Fruit fly (Drosophila melanogaster): Measurements from ENCODE around the gene Gr93d.

Gr93d gene

dm6 chr3R:21874982-21875466 lies 28.6 kb upstream of the Gr93d start, which contains the start of gene CG6656:
Gene CG6656 (plus strand): TSS chr3R:21875293.
- no peak for TF ChIP-seq ovo (GFP tag; optimal IDR thresholded peaks at IDR 0.05)
- TF ChIP-seq bab1 (GFP tag; optimal IDR thresholded peaks at IDR 0.05), result peak; percentile 5
- peak; percentile 9 for TF ChIP-seq cic (GFP tag; optimal IDR thresholded peaks at IDR 0.05)
- TF ChIP-seq Crg-1 (GFP tag; optimal IDR thresholded peaks at IDR 0.05), result no peak
- no peak for TF ChIP-seq CG7101 (tag; optimal IDR thresholded peaks at IDR 0.05)
- peak; percentile 58 for TF ChIP-seq Hr96 (GFP tag; optimal IDR thresholded peaks at IDR 0.05)
- TF ChIP-seq tj (GFP tag; optimal IDR thresholded peaks at IDR 0.05), result no peak
- no peak for TF ChIP-seq CG1620 (GFP tag; optimal IDR thresholded peaks at IDR 0.05)
- TF ChIP-seq CG11617 (GFP tag; optimal IDR thresholded peaks at IDR 0.05), result peak; percentile 8
- TF ChIP-seq CG5204 (GFP tag; optimal IDR thresholded peaks at IDR 0.05), result no peak
- TF ChIP-seq CG12768 (GFP tag; optimal IDR thresholded peaks at IDR 0.05), result peak; percentile 22
- no peak for TF ChIP-seq Clk (GFP tag; optimal IDR thresholded peaks at IDR 0.05)
- no peak for TF ChIP-seq kay (GFP tag; ENCODE audit: borderline replicate concordance)
- TF ChIP-seq pad (GFP tag; optimal IDR thresholded peaks at IDR 0.05), result no peak
- peak; percentile 17 for TF ChIP-seq CG7045 (GFP tag; optimal IDR thresholded peaks at IDR 0.05)
- TF ChIP-seq toe (GFP tag; optimal IDR thresholded peaks at IDR 0.05), result no peak
- TF ChIP-seq cnc (optimal IDR thresholded peaks at IDR 0.05), result no peak
- peak; percentile 12 for TF ChIP-seq CG33017 (tag; optimal IDR thresholded peaks at IDR 0.05)
- TF ChIP-seq CG14711 (tag; optimal IDR thresholded peaks at IDR 0.05), result peak; percentile 28
- TF ChIP-seq Mnt (GFP tag; optimal IDR thresholded peaks at IDR 0.05), result peak; percentile 90

- TF ChIP-seq ovo (GFP tag; optimal IDR thresholded peaks at IDR 0.05) (no peak), kay (GFP tag; ENCODE audit: borderline replicate concordance) (peak; percentile 34)
Measured at dm6 chr3R:21873439-21873838, 27.0 kb upstream of the Gr93d start, which contains the start of gene CG31178. Gene CG31178 (plus strand): TSS chr3R:21873739.

- TF ChIP-seq cic (GFP tag; optimal IDR thresholded peaks at IDR 0.05) (peak; percentile 52), cnc (optimal IDR thresholded peaks at IDR 0.05) (no peak), kay (GFP tag; ENCODE audit: borderline replicate concordance) (peak; percentile 72), CG7101 (tag; optimal IDR thresholded peaks at IDR 0.05) (no peak)
Measured at dm6 chr3R:21871348-21871940, 25.0 kb upstream of the Gr93d start.

DNA sequence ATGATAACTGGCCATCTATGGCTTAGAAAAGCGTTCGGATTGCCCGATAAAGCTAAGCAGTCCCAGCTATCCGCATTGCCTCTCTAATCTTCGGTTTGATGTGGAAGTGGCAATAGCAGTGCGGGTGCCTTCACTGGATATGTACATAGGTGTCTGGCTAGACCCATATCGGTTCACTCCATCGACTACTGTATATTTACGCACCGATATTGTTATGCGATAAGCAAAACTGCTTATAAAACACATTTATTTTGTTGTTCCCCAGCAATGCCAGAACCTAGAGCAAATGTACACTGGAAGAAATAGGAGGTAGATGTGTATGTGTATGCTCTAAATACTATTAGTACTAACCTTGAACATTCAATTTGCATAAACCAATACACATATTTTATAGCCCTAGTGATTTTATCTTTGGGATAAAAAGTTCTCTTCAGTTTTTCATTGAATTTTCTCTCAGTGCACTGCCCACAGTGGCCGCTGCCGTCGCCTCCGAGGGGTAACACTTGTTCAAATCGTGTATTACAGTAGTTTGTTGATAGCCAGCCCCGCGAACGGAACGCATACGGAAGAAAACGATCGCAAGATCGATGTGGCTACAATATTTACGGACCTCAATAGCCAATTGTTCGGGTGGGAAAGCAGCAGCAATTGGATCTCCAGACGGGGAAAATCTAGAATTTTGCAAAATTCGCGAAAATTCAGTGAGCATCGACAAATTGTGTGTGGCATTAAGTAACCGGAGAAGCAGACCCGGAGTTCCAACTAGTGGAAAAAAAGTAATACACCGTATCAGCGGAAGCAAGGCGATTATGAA lies 23.9 kb upstream of the Gr93d start, which contains the start of gene CG31431:
TSS of gene CG31431 (plus strand) at position 524 of the 814 bp plus-strand sequence.
- TF ChIP-seq CG33017 (tag; optimal IDR thresholded peaks at IDR 0.05), result peak; percentile 93
- TF ChIP-seq cnc (optimal IDR thresholded peaks at IDR 0.05), result no peak
- peak; percentile 87 for TF ChIP-seq ovo (GFP tag; optimal IDR thresholded peaks at IDR 0.05)
- TF ChIP-seq CG1620 (GFP tag; optimal IDR thresholded peaks at IDR 0.05), result peak; percentile 86
- peak; percentile 97 for TF ChIP-seq CG7045 (GFP tag; optimal IDR thresholded peaks at IDR 0.05)
- peak; percentile 95 for TF ChIP-seq CG12768 (GFP tag; optimal IDR thresholded peaks at IDR 0.05)
- TF ChIP-seq kay (GFP tag; ENCODE audit: borderline replicate concordance), result peak; percentile 97
- TF ChIP-seq bab1 (GFP tag; optimal IDR thresholded peaks at IDR 0.05), result peak; percentile 98
- TF ChIP-seq CG5204 (GFP tag; optimal IDR thresholded peaks at IDR 0.05), result peak; percentile 95
- peak; percentile 90 for TF ChIP-seq cic (GFP tag; optimal IDR thresholded peaks at IDR 0.05)
- peak; percentile 93 for TF ChIP-seq pad (GFP tag; optimal IDR thresholded peaks at IDR 0.05)
- peak; percentile 96 for TF ChIP-seq CG11617 (GFP tag; optimal IDR thresholded peaks at IDR 0.05)
- TF ChIP-seq Mnt (GFP tag; optimal IDR thresholded peaks at IDR 0.05), result peak; percentile 88
- peak; percentile 90 for TF ChIP-seq CG14711 (tag; optimal IDR thresholded peaks at IDR 0.05)
- TF ChIP-seq toe (GFP tag; optimal IDR thresholded peaks at IDR 0.05), result peak; percentile 91
- peak; percentile 96 for TF ChIP-seq CG7101 (tag; optimal IDR thresholded peaks at IDR 0.05)
- TF ChIP-seq Crg-1 (GFP tag; optimal IDR thresholded peaks at IDR 0.05), result peak; percentile 88
- peak; percentile 95 for TF ChIP-seq Hr96 (GFP tag; optimal IDR thresholded peaks at IDR 0.05)
- peak; percentile 90 for TF ChIP-seq tj (GFP tag; optimal IDR thresholded peaks at IDR 0.05)
- peak; percentile 94 for TF ChIP-seq Clk (GFP tag; optimal IDR thresholded peaks at IDR 0.05)

DNA sequence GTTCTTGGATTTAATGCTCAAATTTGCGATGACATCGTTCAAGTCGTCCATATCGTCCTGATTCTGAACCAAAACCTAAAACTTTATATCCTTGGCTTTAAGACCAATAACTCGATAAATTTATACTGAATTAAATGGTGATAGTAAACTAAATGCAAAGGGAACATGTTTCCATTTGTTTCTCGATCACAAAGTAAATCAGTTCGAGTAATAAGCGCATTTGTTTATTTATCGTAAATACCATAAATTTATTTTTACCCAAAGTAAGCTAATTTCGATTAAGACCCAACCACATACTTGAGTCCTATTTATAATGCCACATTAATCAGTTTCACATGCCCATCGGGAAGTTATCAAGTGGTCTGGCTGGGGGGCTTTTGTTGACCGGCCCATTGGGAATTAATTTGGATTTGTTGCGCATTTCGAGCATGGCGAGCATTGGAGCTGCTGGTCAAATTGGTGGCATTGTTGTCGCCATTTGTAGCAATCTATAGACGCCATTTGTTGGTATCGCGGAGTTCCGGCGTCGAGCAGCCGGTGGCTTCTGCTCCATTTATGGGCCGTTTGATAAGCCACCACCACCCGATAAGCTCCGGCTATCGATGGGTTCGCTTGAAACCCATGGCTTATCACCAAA lies 23.1 kb upstream of the Gr93d start, which contains the start of gene CG31174:
TSS of gene CG31174 (minus strand) at position 51 of the 637 bp plus-strand sequence.
- TF ChIP-seq kay (GFP tag; ENCODE audit: borderline replicate concordance) (peak; percentile 53), bab1 (GFP tag; optimal IDR thresholded peaks at IDR 0.05) (no peak), tj (GFP tag; optimal IDR thresholded peaks at IDR 0.05) (no peak), ovo (GFP tag; optimal IDR thresholded peaks at IDR 0.05) (no peak), Clk (GFP tag; optimal IDR thresholded peaks at IDR 0.05) (no peak), Hr96 (GFP tag; optimal IDR thresholded peaks at IDR 0.05) (no peak), CG7101 (tag; optimal IDR thresholded peaks at IDR 0.05) (no peak)

DNA sequence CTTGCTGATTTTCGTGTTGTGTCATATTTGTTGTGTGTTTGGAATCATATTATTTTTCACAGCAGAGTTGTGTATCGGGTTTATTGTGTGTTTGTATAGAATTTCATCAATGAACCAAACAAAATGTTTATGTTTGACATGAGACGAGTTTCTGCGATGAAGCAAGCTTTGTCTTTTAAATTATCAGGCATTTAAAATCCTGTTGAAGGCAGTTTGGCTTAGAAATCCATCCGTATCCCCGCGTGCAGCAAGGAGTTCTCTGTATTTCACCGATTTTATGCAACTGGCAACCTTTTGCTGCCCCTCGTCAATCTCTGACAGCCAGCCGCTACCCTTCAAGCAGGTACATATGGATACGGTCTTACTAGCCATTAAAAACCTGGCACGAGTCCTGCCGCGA lies 21.4 kb upstream of the Gr93d start, which contains the start of the genes CG6569 and Cby:
TSS of gene CG6569 (minus strand) at position 101 of the 400 bp plus-strand sequence.
TSS of gene Cby (plus strand) at position 185 of the 400 bp plus-strand sequence.
- no peak for TF ChIP-seq Mnt (GFP tag; optimal IDR thresholded peaks at IDR 0.05)
- TF ChIP-seq CG33017 (tag; optimal IDR thresholded peaks at IDR 0.05), result no peak
- TF ChIP-seq cic (GFP tag; optimal IDR thresholded peaks at IDR 0.05), result no peak
- TF ChIP-seq kay (GFP tag; ENCODE audit: borderline replicate concordance), result no peak
- no peak for TF ChIP-seq pad (GFP tag; optimal IDR thresholded peaks at IDR 0.05)
- no peak for TF ChIP-seq cnc (optimal IDR thresholded peaks at IDR 0.05)
- TF ChIP-seq CG12768 (GFP tag; optimal IDR thresholded peaks at IDR 0.05), result no peak
- TF ChIP-seq CG7045 (GFP tag; optimal IDR thresholded peaks at IDR 0.05), result no peak
- no peak for TF ChIP-seq toe (GFP tag; optimal IDR thresholded peaks at IDR 0.05)
- TF ChIP-seq CG11617 (GFP tag; optimal IDR thresholded peaks at IDR 0.05), result no peak
- no peak for TF ChIP-seq bab1 (GFP tag; optimal IDR thresholded peaks at IDR 0.05)
- TF ChIP-seq CG14711 (tag; optimal IDR thresholded peaks at IDR 0.05), result no peak
- no peak for TF ChIP-seq Hr96 (GFP tag; optimal IDR thresholded peaks at IDR 0.05)
- no peak for TF ChIP-seq CG1620 (GFP tag; optimal IDR thresholded peaks at IDR 0.05)
- TF ChIP-seq CG7101 (tag; optimal IDR thresholded peaks at IDR 0.05), result no peak
- TF ChIP-seq Clk (GFP tag; optimal IDR thresholded peaks at IDR 0.05), result no peak
- no peak for TF ChIP-seq Crg-1 (GFP tag; optimal IDR thresholded peaks at IDR 0.05)

Measured in whole organism, adult.